Worm (Caenorhabditis elegans): ENCODE results near the gene srbc-10.

- no peak for TF ChIP-seq him-1 (tag; optimal IDR thresholded peaks at IDR 0.05)
- no peak for TF ChIP-seq dao-5 (tag; optimal IDR thresholded peaks at IDR 0.05)
- no peak for TF ChIP-seq W03F9.2 (tag; optimal IDR thresholded peaks at IDR 0.05)
These were observed 38.6 kb downstream of the srbc-10 start, which contains the start of gene try-8 for ce11 chrV:7454236-7454635.
